Worm (Caenorhabditis elegans) whole organism, L2 larva: ENCODE results near the gene gst-7.

Source experiments
- aly-2 ChIP-seq: fragments of 150-350 bp; optimal IDR thresholded peaks from 2 replicates; lab custom pipeline; 2014; ENCODE audit warnings: missing biosample characterization, missing genetic modification characterization
- nhr-21 ChIP-seq: fragments of 150-350 bp; optimal IDR thresholded peaks from 2 replicates; lab custom pipeline; 2014; ENCODE audit warnings: missing biosample characterization, missing genetic modification characterization
- peb-1 ChIP-seq: fragments of 150-350 bp; optimal IDR thresholded peaks from 2 replicates; lab custom pipeline; 2014; ENCODE audit warnings: missing biosample characterization, missing genetic modification characterization
- ztf-11 ChIP-seq: sonication (generic microtip); optimal IDR thresholded peaks from 2 replicates; lab custom pipeline; 2017; ENCODE audit warnings: missing biosample characterization, missing genetic modification characterization

ce11 chrII:4925198-4925764, 43.4 kb downstream of the gst-7 start, which contains the start of gene aagr-2:
- TF ChIP-seq nhr-21 (tag; lab: Kevin White, UChicago), result no peak
- no peak for TF ChIP-seq ztf-11 (tag; lab: Kevin White, UChicago)
- no peak for TF ChIP-seq peb-1 (tag; lab: Kevin White, UChicago)
- no peak for TF ChIP-seq aly-2 (tag; lab: Kevin White, UChicago)
